Worm (Caenorhabditis elegans) whole organism, midembryonic: ENCODE measurements around the gene nud-1.

Experiments
- T22C8.4 ChIP-seq: fragments of 200-800 bp; sonication (Bioruptor generic); IDR thresholded peaks from 2 replicates; pipeline ENCODE4 v1.3.6; 2022; ENCODE audit warnings: missing genetic modification characterization, missing compliant biosample characterization
- cog-1 ChIP-seq: sonication (generic microtip); optimal IDR thresholded peaks from 2 replicates; lab custom pipeline; 2016; ENCODE audit warnings: missing genetic modification characterization, missing compliant biosample characterization
- flt-1 ChIP-seq: fragments of 200-800 bp; sonication (Bioruptor generic); IDR thresholded peaks from 2 replicates; pipeline ENCODE4 v1.3.6; 2022; ENCODE audit warnings: missing genetic modification characterization, missing compliant biosample characterization
- klf-2 ChIP-seq: fragments of 200-800 bp; sonication (Bioruptor generic); conservative IDR thresholded peaks from 2 replicates; pipeline ENCODE4 v1.3.6; 2022; ENCODE audit warnings: missing genetic modification reagents, missing genetic modification characterization, missing compliant biosample characterization
- med-1 ChIP-seq: sonication (generic microtip); optimal IDR thresholded peaks from 2 replicates; lab custom pipeline; 2017; ENCODE audit warnings: missing genetic modification characterization, mild to moderate bottlenecking, missing compliant biosample characterization, antibody characterized with exemption, missing genetic modification reagents; ENCODE audit not compliant: insufficient read depth
- ref-1 ChIP-seq: fragments of 200-800 bp; sonication (Bioruptor generic); conservative IDR thresholded peaks from 2 replicates; pipeline ENCODE4 v1.3.6; 2022; ENCODE audit warnings: missing genetic modification reagents, missing genetic modification characterization, missing compliant biosample characterization
- tab-1 ChIP-seq: fragments of 200-800 bp; sonication (Bioruptor generic); IDR thresholded peaks from 2 replicates; pipeline ENCODE4 v1.3.6; 2022; ENCODE audit warnings: missing genetic modification characterization, missing compliant biosample characterization
- ztf-23 ChIP-seq: fragments of 200-800 bp; sonication (Bioruptor generic); IDR thresholded peaks from 2 replicates; pipeline ENCODE4 v1.3.6; 2022; ENCODE audit warnings: missing genetic modification reagents, missing genetic modification characterization, missing compliant biosample characterization
- ztf-29 ChIP-seq: fragments of 200-800 bp; sonication (Bioruptor generic); IDR thresholded peaks from 2 replicates; pipeline ENCODE4 v1.3.6; 2022; ENCODE audit warnings: missing genetic modification reagents, missing genetic modification characterization, missing compliant biosample characterization

Gene nud-1

DNA sequence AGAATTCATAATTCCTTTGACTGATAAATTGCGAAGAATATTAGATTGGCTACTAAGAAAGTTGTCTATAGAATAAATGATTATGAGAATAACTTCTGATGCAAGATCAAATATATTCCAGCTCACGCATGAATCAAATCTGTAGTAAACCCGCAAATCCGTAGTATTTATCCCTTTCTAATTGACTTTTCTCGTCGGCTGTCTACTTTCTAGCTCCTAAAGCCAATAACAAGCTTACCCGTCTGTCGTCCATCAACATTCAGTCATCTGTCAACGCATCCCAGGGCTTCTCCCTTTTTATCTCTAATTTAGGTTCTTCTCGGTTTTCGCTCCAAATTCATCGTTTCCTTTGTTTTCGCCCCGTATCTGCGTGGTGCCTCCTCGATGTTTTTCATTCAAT, 7.6 kb downstream of the nud-1 start:
- TF ChIP-seq tab-1 (GFP tag; lab: Robert Waterston, UW) (no peak), klf-2 (GFP tag; lab: Robert Waterston, UW) (no peak), cog-1 (tag; lab: Kevin White, UChicago) (no peak), ref-1 (GFP tag; lab: Robert Waterston, UW) (no peak), T22C8.4 (no peak), ztf-29 (GFP tag; lab: Robert Waterston, UW) (no peak), ztf-23 (GFP tag; lab: Robert Waterston, UW) (no peak), flt-1 (GFP tag; lab: Robert Waterston, UW) (no peak), med-1 (no peak)

DNA sequence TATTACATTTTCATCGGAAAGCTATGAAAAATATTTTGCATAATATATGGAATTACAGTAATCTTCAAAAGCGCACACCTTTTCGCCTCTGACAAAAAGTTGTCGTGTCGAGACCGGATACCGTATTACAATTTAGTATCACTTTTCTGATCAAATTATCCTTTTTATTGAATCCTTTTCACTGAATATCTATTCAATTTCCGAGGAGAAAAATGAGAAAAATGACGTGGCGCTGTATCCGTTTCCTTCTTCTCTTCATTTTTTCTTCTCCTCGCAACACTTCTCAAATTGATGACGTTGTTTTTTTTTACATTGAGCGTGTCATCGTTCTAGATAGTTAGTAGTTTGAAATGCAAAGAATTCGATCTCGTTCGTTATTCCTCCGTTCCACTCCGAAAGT, 9.6 kb downstream of the nud-1 start:
- no peak for TF ChIP-seq ztf-23 (GFP tag; lab: Robert Waterston, UW)
- TF ChIP-seq flt-1 (GFP tag; lab: Robert Waterston, UW) = no peak
- no peak for TF ChIP-seq cog-1 (tag; lab: Kevin White, UChicago)

DNA sequence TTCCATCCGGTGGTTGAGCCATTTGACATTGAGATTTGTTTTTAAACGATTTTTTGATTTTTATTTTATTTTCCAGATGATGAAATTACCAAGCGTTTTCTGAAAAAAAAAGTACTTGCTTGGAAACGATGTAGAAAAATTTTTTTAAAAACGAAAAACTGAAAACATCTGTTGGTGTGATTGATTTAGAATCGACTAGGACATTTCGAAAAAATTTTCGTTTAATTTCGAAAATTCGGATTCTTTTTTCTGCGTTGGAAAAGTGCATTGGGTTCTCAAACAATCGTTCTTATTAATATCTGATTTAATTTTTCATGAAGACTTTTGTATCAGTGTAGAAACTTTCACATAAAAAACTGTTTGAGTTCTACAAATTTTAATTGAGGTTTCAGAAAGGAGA, 17.9 kb downstream of the nud-1 start, which contains the start of gene F53A2.9:
TSS of gene F53A2.9 (minus strand) at position 101 of the 400 bp plus-strand sequence.
- TF ChIP-seq ztf-29 (GFP tag; lab: Robert Waterston, UW) (no peak), ref-1 (GFP tag; lab: Robert Waterston, UW) (no peak)

DNA sequence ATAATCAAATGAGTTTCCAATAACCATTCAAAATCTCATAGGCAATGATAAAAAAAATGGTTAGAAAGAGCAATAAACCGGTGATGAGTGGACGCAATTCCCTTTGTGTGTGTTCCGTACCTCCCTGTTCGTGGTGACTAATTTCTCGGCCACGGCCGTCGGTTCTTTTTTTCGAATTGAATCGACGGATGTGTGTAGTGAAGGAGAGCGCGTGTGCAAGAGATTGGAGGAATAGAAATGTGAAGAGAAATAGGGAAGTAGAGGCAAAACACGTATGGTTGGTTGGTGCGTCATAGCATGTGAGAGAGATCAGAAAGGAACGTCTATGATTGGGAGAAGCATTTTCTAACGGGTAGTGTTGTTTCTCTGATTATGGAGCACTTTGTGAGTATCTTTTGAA, 18.5 kb downstream of the nud-1 start:
- TF ChIP-seq ref-1 (GFP tag; lab: Robert Waterston, UW) = no peak
- no peak for TF ChIP-seq med-1
- TF ChIP-seq flt-1 (GFP tag; lab: Robert Waterston, UW) = 0 out of 2 replicates have a peak, but pooled peaks have one; percentile 44

DNA sequence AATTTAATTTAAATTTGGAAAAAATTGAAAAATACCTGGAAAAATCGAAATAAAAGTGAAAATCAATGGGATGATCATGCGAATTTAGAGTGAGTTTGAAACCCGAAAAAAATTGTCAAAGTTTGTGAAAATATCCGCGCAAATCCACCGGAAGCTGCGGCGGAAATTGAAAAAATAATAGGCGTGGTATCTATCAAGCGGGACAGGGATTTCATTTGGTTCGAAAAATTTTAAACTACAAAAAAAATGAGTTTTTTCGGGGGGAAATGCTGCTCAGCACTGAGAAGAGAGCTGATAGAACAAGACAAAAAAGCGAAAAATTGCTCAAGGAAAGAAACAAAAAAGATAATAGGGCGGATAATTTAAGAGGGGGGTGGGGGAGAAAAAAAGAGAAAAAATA, 29.7 kb downstream of the nud-1 start, which contains the start of gene T03F6.9:
TSS of gene T03F6.9 (minus strand) at position 101 of the 400 bp plus-strand sequence.
- TF ChIP-seq ref-1 (GFP tag; lab: Robert Waterston, UW) (no peak), tab-1 (GFP tag; lab: Robert Waterston, UW) (no peak), ztf-29 (GFP tag; lab: Robert Waterston, UW) (no peak), flt-1 (GFP tag; lab: Robert Waterston, UW) (no peak), klf-2 (GFP tag; lab: Robert Waterston, UW) (no peak), T22C8.4 (no peak)

DNA sequence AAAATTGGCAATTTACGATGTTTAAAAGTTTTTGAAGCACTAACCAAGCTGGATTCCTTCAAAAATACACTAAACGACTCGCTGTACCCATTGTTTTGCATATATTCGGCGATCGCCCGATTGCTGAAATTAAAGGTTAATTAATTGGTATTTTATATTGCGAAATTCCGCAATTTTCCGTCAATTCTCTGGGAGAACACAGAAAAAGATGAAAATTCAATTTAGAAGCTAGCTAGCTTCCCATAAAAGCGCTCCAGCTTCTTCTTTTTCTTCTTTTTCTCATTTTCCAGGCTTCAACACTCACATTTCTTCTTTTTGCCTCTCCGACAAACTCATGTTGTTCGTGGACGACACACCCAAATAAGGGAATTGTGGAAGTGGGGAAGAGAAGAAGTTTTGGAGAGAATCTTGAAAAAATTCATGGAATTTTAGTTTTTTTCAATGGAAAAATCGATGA, 35.0 kb downstream of the nud-1 start, which contains the start of gene lis-1:
TSS of gene lis-1 (minus strand) at position 407 of the 457 bp plus-strand sequence.
- TF ChIP-seq tab-1 (GFP tag; lab: Robert Waterston, UW) (no peak), ztf-23 (GFP tag; lab: Robert Waterston, UW) (no peak), T22C8.4 (no peak), klf-2 (GFP tag; lab: Robert Waterston, UW) (no peak)

DNA sequence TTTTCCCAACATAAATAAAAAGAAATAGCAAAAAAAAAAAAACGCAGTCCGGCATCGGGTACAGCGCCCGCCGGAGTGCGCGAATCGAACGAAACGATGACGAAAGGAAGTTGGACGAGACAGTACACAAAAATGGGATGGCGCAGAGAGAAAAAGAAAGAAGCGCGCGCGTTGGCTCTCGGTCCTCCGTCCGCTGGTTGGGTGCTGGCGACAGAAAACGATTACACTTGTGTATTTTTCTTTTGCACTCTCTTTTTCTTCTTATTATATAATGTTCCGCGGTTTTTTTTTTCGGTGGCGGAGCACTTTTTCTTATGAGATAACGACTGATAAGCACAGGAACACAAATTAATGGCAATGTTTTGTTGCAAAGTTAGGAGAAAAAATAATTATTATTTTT, 35.9 kb downstream of the nud-1 start:
- TF ChIP-seq cog-1 (tag; lab: Kevin White, UChicago) (no peak), ztf-29 (GFP tag; lab: Robert Waterston, UW) (no peak), ref-1 (GFP tag; lab: Robert Waterston, UW) (no peak), ztf-23 (GFP tag; lab: Robert Waterston, UW) (no peak), T22C8.4 (no peak), klf-2 (GFP tag; lab: Robert Waterston, UW) (no peak), med-1 (no peak), flt-1 (GFP tag; lab: Robert Waterston, UW) (no peak), tab-1 (GFP tag; lab: Robert Waterston, UW) (no peak)

DNA sequence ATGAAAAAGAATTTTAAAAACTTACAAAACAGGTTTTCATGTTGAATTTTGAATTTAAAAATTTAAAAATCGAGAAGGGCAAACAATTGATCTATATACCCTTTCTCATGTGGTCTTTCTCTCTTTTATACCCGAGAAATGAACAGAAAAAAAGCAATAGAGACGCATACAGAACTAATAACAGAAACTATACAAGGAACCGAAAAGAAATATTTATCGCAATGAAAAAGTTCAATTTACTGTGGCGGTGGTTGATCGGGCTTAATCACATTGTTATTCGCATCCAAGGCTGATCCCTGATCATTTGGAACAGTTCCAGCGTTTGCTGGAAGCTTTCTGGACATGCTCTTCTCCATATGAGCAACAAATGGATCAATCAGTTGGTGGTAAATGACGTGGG, 36.9 kb downstream of the nud-1 start, which contains the start of gene T03F6.10:
TSS of gene T03F6.10 (minus strand) at position 101 of the 400 bp plus-strand sequence.
- TF ChIP-seq cog-1 (tag; lab: Kevin White, UChicago) (no peak), ref-1 (GFP tag; lab: Robert Waterston, UW) (no peak)

DNA sequence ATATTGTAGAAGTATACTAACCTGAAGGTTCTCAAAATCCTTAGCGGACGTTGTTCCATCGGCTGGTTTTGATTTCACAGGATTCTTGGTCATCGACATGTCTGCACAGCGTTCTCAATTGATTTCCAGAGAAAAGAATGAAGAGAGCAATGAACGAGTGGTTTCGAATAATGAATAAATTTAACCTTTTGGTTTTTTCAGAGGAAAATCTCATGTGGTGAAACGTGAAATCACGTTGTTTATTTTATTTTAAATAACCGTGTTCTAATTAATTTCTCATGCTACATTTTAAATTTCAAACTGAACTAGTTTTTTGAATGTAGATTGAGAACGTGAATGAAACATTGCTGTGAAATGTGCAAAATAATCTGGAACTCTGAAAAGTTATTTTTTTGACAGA, 38.9 kb downstream of the nud-1 start, which contains the start of gene T03F6.6:
TSS of gene T03F6.6 (minus strand) at position 101 of the 400 bp plus-strand sequence.
- TF ChIP-seq T22C8.4 (no peak), tab-1 (GFP tag; lab: Robert Waterston, UW) (no peak), ztf-29 (GFP tag; lab: Robert Waterston, UW) (no peak), cog-1 (tag; lab: Kevin White, UChicago) (no peak), klf-2 (GFP tag; lab: Robert Waterston, UW) (no peak), ztf-23 (GFP tag; lab: Robert Waterston, UW) (no peak), med-1 (no peak), flt-1 (GFP tag; lab: Robert Waterston, UW) (no peak), ref-1 (GFP tag; lab: Robert Waterston, UW) (no peak)

DNA sequence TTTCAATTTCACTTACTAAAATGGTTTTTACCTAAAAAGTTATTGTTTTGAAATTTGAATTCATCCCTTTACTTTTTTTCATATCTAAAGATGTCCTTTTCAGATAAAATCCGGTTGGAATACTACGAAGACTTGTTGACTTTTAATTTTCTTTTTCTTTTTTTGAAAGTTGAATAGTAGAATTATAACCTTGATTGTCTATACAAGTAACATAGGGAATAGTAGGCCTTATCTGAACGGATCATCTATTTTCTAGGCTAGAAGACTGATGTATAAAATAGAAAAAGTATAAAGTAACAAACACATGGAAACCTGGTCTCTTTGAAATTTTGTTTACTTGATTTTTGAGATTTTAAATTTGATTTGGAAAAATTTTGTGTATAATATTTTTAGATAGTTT, 39.6 kb downstream of the nud-1 start:
- no peak for TF ChIP-seq klf-2 (GFP tag; lab: Robert Waterston, UW)
- no peak for TF ChIP-seq flt-1 (GFP tag; lab: Robert Waterston, UW)
- TF ChIP-seq ref-1 (GFP tag; lab: Robert Waterston, UW) = no peak
- TF ChIP-seq tab-1 (GFP tag; lab: Robert Waterston, UW) = no peak
- no peak for TF ChIP-seq T22C8.4
- no peak for TF ChIP-seq med-1
- no peak for TF ChIP-seq ztf-23 (GFP tag; lab: Robert Waterston, UW)
- TF ChIP-seq cog-1 (tag; lab: Kevin White, UChicago) = no peak
- TF ChIP-seq ztf-29 (GFP tag; lab: Robert Waterston, UW) = no peak

DNA sequence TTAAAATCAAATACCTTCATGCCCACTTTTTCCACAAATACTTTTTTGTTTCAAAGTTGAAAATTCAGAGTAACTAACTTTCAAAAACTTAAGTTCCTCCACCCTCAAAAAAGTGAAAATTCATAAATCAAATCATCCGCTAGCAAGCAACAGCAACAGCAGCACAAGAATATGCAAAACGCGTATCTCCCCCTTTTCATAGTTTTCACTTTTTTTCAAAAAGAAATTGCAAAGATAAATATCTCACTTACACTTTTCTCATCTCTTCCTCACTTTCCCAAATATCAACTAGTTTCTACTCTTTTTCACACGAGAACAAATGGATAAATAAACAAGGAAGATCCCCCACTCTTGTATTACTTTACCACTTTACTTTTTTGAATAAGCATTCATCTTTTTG, 40.4 kb downstream of the nud-1 start:
- no peak for TF ChIP-seq T22C8.4
- no peak for TF ChIP-seq ztf-29 (GFP tag; lab: Robert Waterston, UW)
- TF ChIP-seq flt-1 (GFP tag; lab: Robert Waterston, UW) = no peak
- TF ChIP-seq med-1 = no peak
- TF ChIP-seq cog-1 (tag; lab: Kevin White, UChicago) = no peak
- TF ChIP-seq klf-2 (GFP tag; lab: Robert Waterston, UW) = no peak
- TF ChIP-seq tab-1 (GFP tag; lab: Robert Waterston, UW) = no peak
- no peak for TF ChIP-seq ztf-23 (GFP tag; lab: Robert Waterston, UW)
- TF ChIP-seq ref-1 (GFP tag; lab: Robert Waterston, UW) = no peak
